In the genomic region with DNA sequence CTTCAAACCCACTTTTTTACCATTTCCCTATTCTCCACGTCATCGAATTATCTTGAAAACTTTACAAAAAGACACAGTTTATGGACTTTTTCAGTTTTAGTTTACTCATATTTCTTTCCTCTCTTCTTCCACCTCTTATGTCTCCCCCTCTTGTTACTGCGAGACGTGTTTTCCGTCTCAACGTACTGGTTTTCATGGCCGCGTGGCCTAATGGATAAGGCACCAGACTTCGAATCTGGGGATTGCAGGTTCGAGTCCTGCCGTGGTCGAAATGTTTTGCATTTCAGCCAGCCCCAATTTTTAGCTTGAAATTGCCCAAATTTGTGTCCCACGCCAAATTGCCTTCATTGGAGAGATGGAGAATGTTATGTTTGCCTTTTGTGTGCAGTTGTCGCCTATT, we compare ENCODE assay signal across 3 worm cellular contexts.
TF ChIP-seq lines count a peak whose summit lies in the region.

No protein-coding gene starts in this region.

TF ChIP-seq in whole organism, L1 larva, 84 proteins besides CTCF, POLR2A, EP300 and RAD21 (continued from another document):
- TF ChIP-seq elt-3 (tag; optimal IDR thresholded peaks at IDR 0.05; lab: Kevin White, UChicago) (peak in 1 of 6 experiments; percentile 17), mep-1 (tag; optimal IDR thresholded peaks at IDR 0.05; lab: Kevin White, UChicago) (peak; percentile 36), fkh-8 (tag; optimal IDR thresholded peaks at IDR 0.05; lab: Kevin White, UChicago) (peak; percentile 54), nhr-71 (tag; optimal IDR thresholded peaks at IDR 0.05; lab: Kevin White, UChicago) (peak; percentile 55), irx-1 (tag; optimal IDR thresholded peaks at IDR 0.05; lab: Kevin White, UChicago) (no peak), ceh-90 (tag; optimal IDR thresholded peaks at IDR 0.05; lab: Kevin White, UChicago) (no peak), nhr-77 (tag; optimal IDR thresholded peaks at IDR 0.05; lab: Kevin White, UChicago) (peak; percentile 17), lin-13 (GFP tag; optimal IDR thresholded peaks at IDR 0.05; lab: Kevin White, UChicago) (peak; percentile 7), dsc-1 (tag; optimal IDR thresholded peaks at IDR 0.05; lab: Kevin White, UChicago) (peak; percentile 23), dpl-1 (GFP tag; optimal IDR thresholded peaks at IDR 0.05; lab: Kevin White, UChicago) (peak in 2 of 3 experiments; percentile 6 to 27), xbp-1 (tag; optimal IDR thresholded peaks at IDR 0.05; lab: Kevin White, UChicago) (peak; percentile 25), C16A3.4 (tag; optimal IDR thresholded peaks at IDR 0.05; lab: Kevin White, UChicago) (peak; percentile 61), nhr-47 (tag; optimal IDR thresholded peaks at IDR 0.05; lab: Kevin White, UChicago) (peak; percentile 49), lsy-2 (tag; optimal IDR thresholded peaks at IDR 0.05; lab: Kevin White, UChicago) (peak; percentile 6 to 53), snpc-4 (tag; optimal IDR thresholded peaks at IDR 0.05; lab: Kevin White, UChicago) (no peak)

TF ChIP-seq in whole organism, L3 larva, 47 proteins besides CTCF, POLR2A, EP300 and RAD21 (continued from another document):
- TF ChIP-seq nhr-25 (tag; optimal IDR thresholded peaks at IDR 0.05; lab: Kevin White, UChicago): peak; percentile 42
- TF ChIP-seq ceh-9 (tag; optimal IDR thresholded peaks at IDR 0.05; lab: Kevin White, UChicago): no peak
- no peak for TF ChIP-seq nhr-11 (tag; optimal IDR thresholded peaks at IDR 0.05; lab: Kevin White, UChicago)
- TF ChIP-seq skn-1 (tag; optimal IDR thresholded peaks at IDR 0.05; lab: Kevin White, UChicago): no peak
- peak; percentile 63 for TF ChIP-seq hmg-11 (tag; optimal IDR thresholded peaks at IDR 0.05; lab: Kevin White, UChicago)
- peak; percentile 72 for TF ChIP-seq nhr-77 (tag; optimal IDR thresholded peaks at IDR 0.05; lab: Kevin White, UChicago)
- no peak for TF ChIP-seq fkh-2 (tag; optimal IDR thresholded peaks at IDR 0.05; lab: Kevin White, UChicago)
- TF ChIP-seq elt-1 (tag; optimal IDR thresholded peaks at IDR 0.05; lab: Kevin White, UChicago): no peak
- TF ChIP-seq elt-2 (tag; optimal IDR thresholded peaks at IDR 0.05; lab: Kevin White, UChicago): peak; percentile 37
- TF ChIP-seq egl-27 (tag; optimal IDR thresholded peaks at IDR 0.05; lab: Kevin White, UChicago): no peak
- no peak for TF ChIP-seq fos-1 (tag; optimal IDR thresholded peaks at IDR 0.05; lab: Kevin White, UChicago)
- TF ChIP-seq snpc-4 (tag; optimal IDR thresholded peaks at IDR 0.05; lab: Kevin White, UChicago): no peak

TF ChIP-seq in whole organism, young adult, 124 proteins besides CTCF, POLR2A, EP300 and RAD21 (continued from another document):
- TF ChIP-seq gei-17 (GFP tag; optimal IDR thresholded peaks at IDR 0.05; lab: Kevin White, UChicago): no peak
- TF ChIP-seq tbp1 (GFP tag; optimal IDR thresholded peaks at IDR 0.05; lab: Kevin White, UChicago): peak; percentile 98
- TF ChIP-seq bed-2 (GFP tag; IDR thresholded peaks at IDR 0.05; lab: Robert Waterston, UW): no peak
- TF ChIP-seq madf-8 (GFP tag; conservative IDR thresholded peaks at IDR 0.05; lab: Robert Waterston, UW): 0 out of 2 replicates have a peak, but pooled peaks have one; percentile 32
- 0 out of 2 replicates have a peak, but pooled peaks have one; percentile 81 for TF ChIP-seq nhr-120 (GFP tag; IDR thresholded peaks at IDR 0.05; lab: Robert Waterston, UW)
- peak; percentile 52 for TF ChIP-seq K12H6.12 (tag; optimal IDR thresholded peaks at IDR 0.05; lab: Kevin White, UChicago)
- no peak for TF ChIP-seq hlh-26 (GFP tag; conservative IDR thresholded peaks at IDR 0.05; lab: Robert Waterston, UW)
- peak; percentile 83 for TF ChIP-seq rpc-1 (optimal IDR thresholded peaks at IDR 0.05; lab: Kevin White, UChicago)
- TF ChIP-seq rpc-1 (tag; optimal IDR thresholded peaks at IDR 0.05; lab: Kevin White, UChicago): peak; percentile 95
- peak; percentile 29; the same call in 1 of the 2 replicates for TF ChIP-seq egrh-3 (GFP tag; IDR thresholded peaks at IDR 0.05; lab: Robert Waterston, UW)
- peak; percentile 58 for TF ChIP-seq mes-4 (tag; optimal IDR thresholded peaks at IDR 0.05; lab: Kevin White, UChicago)
- TF ChIP-seq somi-1 (GFP tag; optimal IDR thresholded peaks at IDR 0.05; lab: Kevin White, UChicago): peak; percentile 65
- peak; percentile 5 for TF ChIP-seq repo-1 (tag; optimal IDR thresholded peaks at IDR 0.05; lab: Kevin White, UChicago)
- peak; percentile 61 for TF ChIP-seq attf-5 (GFP tag; optimal IDR thresholded peaks at IDR 0.05; lab: Kevin White, UChicago)
- peak; percentile 56 for TF ChIP-seq ZK185.1 (tag; optimal IDR thresholded peaks at IDR 0.05; lab: Kevin White, UChicago; ENCODE audit: poor library complexity, severe bottlenecking)
- TF ChIP-seq snpc-3.4 (tag; optimal IDR thresholded peaks at IDR 0.05; lab: Kevin White, UChicago): peak; percentile 88
- TF ChIP-seq ztf-26 (tag; optimal IDR thresholded peaks at IDR 0.05; lab: Kevin White, UChicago): no peak
- TF ChIP-seq hrde-1 (tag; optimal IDR thresholded peaks at IDR 0.05; lab: Kevin White, UChicago; ENCODE audit: borderline replicate concordance): peak; percentile 68
- peak; percentile 54 for TF ChIP-seq atf-7 (tag; optimal IDR thresholded peaks at IDR 0.05; lab: Kevin White, UChicago)
- TF ChIP-seq lir-1 (GFP tag; conservative IDR thresholded peaks at IDR 0.05; lab: Robert Waterston, UW): no peak
- TF ChIP-seq hmg-1.2 (GFP tag; IDR thresholded peaks at IDR 0.05; lab: Robert Waterston, UW): peak; percentile 72
- TF ChIP-seq mxl-1 (tag; optimal IDR thresholded peaks at IDR 0.05; lab: Kevin White, UChicago): peak; percentile 90
- peak; percentile 31 for TF ChIP-seq nhr-80 (tag; optimal IDR thresholded peaks at IDR 0.05; lab: Kevin White, UChicago)
- peak; percentile 93 for TF ChIP-seq B0261.1 (tag; optimal IDR thresholded peaks at IDR 0.05; lab: Kevin White, UChicago)
- TF ChIP-seq F57C9.4 (tag; optimal IDR thresholded peaks at IDR 0.05; lab: Kevin White, UChicago): no peak
- peak; percentile 50; the same call in 1 of the 2 replicates for TF ChIP-seq B0336.3 (GFP tag; IDR thresholded peaks at IDR 0.05; lab: Robert Waterston, UW)
- no peak for TF ChIP-seq xnd-1 (tag; optimal IDR thresholded peaks at IDR 0.05; lab: Kevin White, UChicago)
- no peak for TF ChIP-seq hsf-1 (GFP tag; IDR thresholded peaks at IDR 0.05; lab: Robert Waterston, UW)
- TF ChIP-seq F10E7.11 (tag; optimal IDR thresholded peaks at IDR 0.05; lab: Kevin White, UChicago): no peak
- peak; percentile 53 for TF ChIP-seq lsl-1 (GFP tag; optimal IDR thresholded peaks at IDR 0.05; lab: Kevin White, UChicago)
- TF ChIP-seq mcd-1 (GFP tag; IDR thresholded peaks at IDR 0.05; lab: Robert Waterston, UW): peak; percentile 63
- no peak for TF ChIP-seq hmg-20 (GFP tag; IDR thresholded peaks at IDR 0.05; lab: Robert Waterston, UW)
- peak; percentile 87 for TF ChIP-seq nfyb-1 (GFP tag; IDR thresholded peaks at IDR 0.05; lab: Robert Waterston, UW)
- 0 out of 2 replicates have a peak, but pooled peaks have one; percentile 35 for TF ChIP-seq F37B4.10 (GFP tag; IDR thresholded peaks at IDR 0.05; lab: Robert Waterston, UW)
- 0 out of 2 replicates have a peak, but pooled peaks have one; percentile 67 for TF ChIP-seq ceh-58 (GFP tag; IDR thresholded peaks at IDR 0.05; lab: Robert Waterston, UW)
- TF ChIP-seq ztf-25 (GFP tag; IDR thresholded peaks at IDR 0.05; lab: Robert Waterston, UW): peak; percentile 97
- peak; percentile 79 for TF ChIP-seq egl-44 (GFP tag; IDR thresholded peaks at IDR 0.05; lab: Robert Waterston, UW)
- 0 out of 2 replicates have a peak, but pooled peaks have one; percentile 55 for TF ChIP-seq K11D2.4 (GFP tag; IDR thresholded peaks at IDR 0.05; lab: Robert Waterston, UW)
- peak; percentile 97 for TF ChIP-seq lin-26 (GFP tag; IDR thresholded peaks at IDR 0.05; lab: Robert Waterston, UW)
- peak; percentile 64 to 90 for TF ChIP-seq rec-8 (tag; optimal IDR thresholded peaks at IDR 0.05; lab: Kevin White, UChicago)
- peak; percentile 62 for TF ChIP-seq lin-40 (tag; optimal IDR thresholded peaks at IDR 0.05; lab: Kevin White, UChicago)
- peak; percentile 62 for TF ChIP-seq T26A5.8 (tag; optimal IDR thresholded peaks at IDR 0.05; lab: Kevin White, UChicago)
- TF ChIP-seq F52B5.7 (tag; optimal IDR thresholded peaks at IDR 0.05; lab: Kevin White, UChicago): peak; percentile 83
- peak; percentile 77; the same call in 1 of the 2 replicates for TF ChIP-seq Y56A3A.18 (GFP tag; IDR thresholded peaks at IDR 0.05; lab: Robert Waterston, UW)
- no peak for TF ChIP-seq ceh-40 (GFP tag; IDR thresholded peaks at IDR 0.05; lab: Robert Waterston, UW)
- peak; percentile 65 for TF ChIP-seq madf-6 (GFP tag; IDR thresholded peaks at IDR 0.05; lab: Robert Waterston, UW)
- peak; percentile 49 for TF ChIP-seq unc-130 (GFP tag; optimal IDR thresholded peaks at IDR 0.05; lab: Kevin White, UChicago)
- TF ChIP-seq snpc-1.1 (tag; optimal IDR thresholded peaks at IDR 0.05; lab: Kevin White, UChicago; ENCODE audit: insufficient read depth): no peak
- TF ChIP-seq ceh-100 (GFP tag; IDR thresholded peaks at IDR 0.05; lab: Robert Waterston, UW): peak; percentile 68
- TF ChIP-seq rcor-1 (GFP tag; IDR thresholded peaks at IDR 0.05; lab: Robert Waterston, UW): peak; percentile 72
- peak; percentile 45 for TF ChIP-seq F49E8.2 (tag; optimal IDR thresholded peaks at IDR 0.05; lab: Kevin White, UChicago; ENCODE audit: insufficient read depth)
- no peak for TF ChIP-seq ama-1 (optimal IDR thresholded peaks at IDR 0.05; lab: Kevin White, UChicago)
- TF ChIP-seq ama-1 (GFP tag; optimal IDR thresholded peaks at IDR 0.05; lab: Kevin White, UChicago): peak in 1 of 2 experiments; percentile 85
- no peak for TF ChIP-seq nhr-179 (tag; optimal IDR thresholded peaks at IDR 0.05; lab: Kevin White, UChicago)
- TF ChIP-seq ekl-4 (GFP tag; IDR thresholded peaks at IDR 0.05; lab: Robert Waterston, UW): 0 out of 2 replicates have a peak, but pooled peaks have one; percentile 62
- TF ChIP-seq F23B12.7 (tag; optimal IDR thresholded peaks at IDR 0.05; lab: Kevin White, UChicago; ENCODE audit: insufficient read depth): peak; percentile 84
- TF ChIP-seq Y53G8AR.9 (GFP tag; conservative IDR thresholded peaks at IDR 0.05; lab: Robert Waterston, UW): peak; percentile 65; the same call in 1 of the 2 replicates
- TF ChIP-seq aptf-2 (GFP tag; conservative IDR thresholded peaks at IDR 0.05; lab: Robert Waterston, UW): 0 out of 2 replicates have a peak, but pooled peaks have one; percentile 65
- peak; percentile 0 for TF ChIP-seq dpl-1 (GFP tag; optimal IDR thresholded peaks at IDR 0.05; lab: Kevin White, UChicago)
- TF ChIP-seq Y95B8A.8 (GFP tag; IDR thresholded peaks at IDR 0.05; lab: Robert Waterston, UW): no peak; the same call in 1 of the 2 replicates
- peak; percentile 79 for TF ChIP-seq ceh-27 (GFP tag; optimal IDR thresholded peaks at IDR 0.05; lab: Kevin White, UChicago)
- peak; percentile 48 for TF ChIP-seq lin-54 (GFP tag; optimal IDR thresholded peaks at IDR 0.05; lab: Kevin White, UChicago)
- peak; percentile 90 for TF ChIP-seq die-1 (tag; optimal IDR thresholded peaks at IDR 0.05; lab: Kevin White, UChicago)
- TF ChIP-seq cebp-1 (GFP tag; IDR thresholded peaks at IDR 0.05; lab: Robert Waterston, UW): no peak
- peak; percentile 73 for TF ChIP-seq cebp-1 (tag; optimal IDR thresholded peaks at IDR 0.05; lab: Kevin White, UChicago)
- peak; percentile 32 for TF ChIP-seq B0035.1 (tag; optimal IDR thresholded peaks at IDR 0.05; lab: Kevin White, UChicago)
- peak; percentile 16; the same call in 1 of the 2 replicates for TF ChIP-seq ztf-6 (GFP tag; IDR thresholded peaks at IDR 0.05; lab: Robert Waterston, UW)
- peak; percentile 87 for TF ChIP-seq zim-3 (tag; optimal IDR thresholded peaks at IDR 0.05; lab: Kevin White, UChicago)
- TF ChIP-seq F33H1.4 (GFP tag; IDR thresholded peaks at IDR 0.05; lab: Robert Waterston, UW): peak; percentile 46; the same call in 1 of the 2 replicates
- TF ChIP-seq snpc-1.3 (tag; optimal IDR thresholded peaks at IDR 0.05; lab: Kevin White, UChicago; ENCODE audit: insufficient read depth): peak; percentile 55
- peak; percentile 69; the same call in 1 of the 2 replicates for TF ChIP-seq cebp-2 (GFP tag; IDR thresholded peaks at IDR 0.05; lab: Robert Waterston, UW)
- peak; percentile 53 for TF ChIP-seq madf-10 (tag; optimal IDR thresholded peaks at IDR 0.05; lab: Kevin White, UChicago)
- TF ChIP-seq snpc-4 (GFP tag; optimal IDR thresholded peaks at IDR 0.05; lab: Kevin White, UChicago): peak; percentile 63
- peak in 3 of 4 experiments; percentile 44 to 74 (median 65) for TF ChIP-seq snpc-4 (tag; optimal IDR thresholded peaks at IDR 0.05; lab: Kevin White, UChicago)
- peak; percentile 49; the same call in 1 of the 2 replicates for TF ChIP-seq C17E4.6 (GFP tag; IDR thresholded peaks at IDR 0.05; lab: Robert Waterston, UW)
- 0 out of 2 replicates have a peak, but pooled peaks have one; percentile 58 for TF ChIP-seq ztf-28 (GFP tag; IDR thresholded peaks at IDR 0.05; lab: Robert Waterston, UW)
- peak in 1 of 2 experiments; percentile 48 for TF ChIP-seq let-607 (tag; optimal IDR thresholded peaks at IDR 0.05; lab: Kevin White, UChicago)
- no peak for TF ChIP-seq nfya-1 (tag; optimal IDR thresholded peaks at IDR 0.05; lab: Kevin White, UChicago; ENCODE audit: borderline replicate concordance, insufficient read depth)
- TF ChIP-seq zfh-2 (GFP tag; conservative IDR thresholded peaks at IDR 0.05; lab: Robert Waterston, UW): no peak
TF ChIP-seq in whole organism, young adult: peak in this region for 80.
